Fruit fly (Drosophila melanogaster): ENCODE data around the gene CG6980.

- TF ChIP-seq psq (optimal IDR thresholded peaks at IDR 0.05) = no peak
- TF ChIP-seq usp (GFP tag; optimal IDR thresholded peaks at IDR 0.05) = no peak
- no peak for TF ChIP-seq CG8478 (optimal IDR thresholded peaks at IDR 0.05)
Observed at dm6 chr3R:24841063-24841462, 33.6 kb downstream of the CG6980 start, which contains the start of gene CG33658.

All from whole organism.